Worm (Caenorhabditis elegans) whole organism, young adult: ENCODE results near the gene C45G9.14.

ENCODE experiments used
- B0336.3 ChIP-seq: fragments of 200-800 bp; sonication (Bioruptor generic); IDR thresholded peaks from 2 replicates; pipeline ENCODE4 v1.3.6; 2022; ENCODE audit warnings: missing genetic modification characterization, missing compliant biosample characterization
- C17E4.6 ChIP-seq: fragments of 200-800 bp; sonication (Bioruptor generic); IDR thresholded peaks from 2 replicates; pipeline ENCODE4 v1.3.6; 2022; ENCODE audit warnings: missing genetic modification reagents, missing genetic modification characterization, missing compliant biosample characterization
- F10E7.11 ChIP-seq: sonication (generic microtip); optimal IDR thresholded peaks from 2 replicates; lab custom pipeline; 2017; ENCODE audit warnings: mild to moderate bottlenecking, missing genetic modification characterization, moderate library complexity, missing compliant biosample characterization
- F33H1.4 ChIP-seq: fragments of 200-800 bp; sonication (Bioruptor generic); IDR thresholded peaks from 2 replicates; pipeline ENCODE4 v1.3.6; 2022; ENCODE audit warnings: missing genetic modification reagents, missing genetic modification characterization, missing compliant biosample characterization
- F39B2.1 ChIP-seq: fragments of 200-800 bp; sonication (Bioruptor generic); IDR thresholded peaks from 2 replicates; pipeline ENCODE4 v1.3.6; 2022; ENCODE audit warnings: missing genetic modification reagents, missing genetic modification characterization, missing compliant biosample characterization
- F49E8.2 ChIP-seq: sonication (generic microtip); optimal IDR thresholded peaks from 3 replicates; lab custom pipeline; 2017; ENCODE audit warnings: missing genetic modification characterization, mild to moderate bottlenecking, missing compliant biosample characterization, antibody characterized with exemption, moderate library complexity; ENCODE audit not compliant: insufficient read depth
- F57C9.4 ChIP-seq: sonication (generic microtip); optimal IDR thresholded peaks from 2 replicates; lab custom pipeline; 2017; ENCODE audit warnings: mild to moderate bottlenecking, missing genetic modification characterization, missing compliant biosample characterization
- K12H6.12 ChIP-seq: fragments of 200-800 bp; sonication (Bioruptor generic); optimal IDR thresholded peaks from 2 replicates; lab custom pipeline; 2018; ENCODE audit warnings: mild to moderate bottlenecking, missing genetic modification characterization, missing compliant biosample characterization
- ZK185.1 ChIP-seq: sonication (generic microtip); optimal IDR thresholded peaks from 2 replicates; lab custom pipeline; 2016; ENCODE audit warnings: mild to moderate bottlenecking, missing genetic modification characterization, missing compliant biosample characterization; ENCODE audit not compliant: poor library complexity, severe bottlenecking
- ama-1 ChIP-seq, 3 experiments: fragments of 150-350 bp in 1 of 3; sonication (generic microtip) in 2 of 3; optimal IDR thresholded peaks; 2 replicates each; lab custom pipeline; 2014 to 2018; ENCODE audit warnings: missing biosample characterization in 2 of 3, missing genetic modification characterization in 2 of 3, missing genetic modification reagents in 2 of 3
- aptf-3 ChIP-seq: fragments of 200-800 bp; sonication (Bioruptor generic); IDR thresholded peaks from 2 replicates; pipeline ENCODE4 v1.3.6; 2022; ENCODE audit warnings: missing genetic modification characterization, missing compliant biosample characterization
- ccch-3 ChIP-seq: fragments of 200-800 bp; sonication (Bioruptor generic); optimal IDR thresholded peaks from 2 replicates; lab custom pipeline; 2018; ENCODE audit warnings: mild to moderate bottlenecking, missing genetic modification characterization, missing compliant biosample characterization
- ceh-100 ChIP-seq: fragments of 200-800 bp; sonication (Bioruptor generic); IDR thresholded peaks from 2 replicates; pipeline ENCODE4 v1.3.6; 2022; ENCODE audit warnings: missing genetic modification reagents, missing genetic modification characterization, missing compliant biosample characterization
- ceh-27 ChIP-seq: fragments of 200-800 bp; sonication (Bioruptor generic); optimal IDR thresholded peaks from 2 replicates; lab custom pipeline; 2018; ENCODE audit warnings: mild to moderate bottlenecking, missing genetic modification characterization, moderate library complexity, missing compliant biosample characterization
- ceh-58 ChIP-seq: fragments of 200-800 bp; sonication (Bioruptor generic); IDR thresholded peaks from 2 replicates; pipeline ENCODE4 v1.3.6; 2022; ENCODE audit warnings: missing genetic modification characterization, missing compliant biosample characterization
- dpl-1 ChIP-seq: fragments of 150-350 bp; optimal IDR thresholded peaks from 2 replicates; lab custom pipeline; 2014; ENCODE audit warnings: missing biosample characterization, missing genetic modification reagents, missing genetic modification characterization
- efl-1 ChIP-seq: fragments of 150-350 bp; optimal IDR thresholded peaks from 2 replicates; lab custom pipeline; 2014; ENCODE audit warnings: missing biosample characterization, missing genetic modification reagents, missing genetic modification characterization
- egl-18 ChIP-seq: fragments of 200-800 bp; sonication (Bioruptor generic); IDR thresholded peaks from 2 replicates; pipeline ENCODE4 v1.3.6; 2022; ENCODE audit warnings: missing genetic modification reagents, missing genetic modification characterization, missing compliant biosample characterization
- egrh-3 ChIP-seq: fragments of 200-800 bp; sonication (Bioruptor generic); IDR thresholded peaks from 2 replicates; pipeline ENCODE4 v1.3.6; 2022; ENCODE audit warnings: missing genetic modification reagents, missing genetic modification characterization, missing compliant biosample characterization
- ekl-4 ChIP-seq: fragments of 200-800 bp; sonication (Bioruptor generic); IDR thresholded peaks from 2 replicates; pipeline ENCODE4 v1.3.6; 2022; ENCODE audit warnings: missing genetic modification reagents, missing genetic modification characterization, missing compliant biosample characterization
- ets-4 ChIP-seq: fragments of 200-800 bp; sonication (Bioruptor generic); optimal IDR thresholded peaks from 2 replicates; lab custom pipeline; 2018; ENCODE audit warnings: mild to moderate bottlenecking, missing genetic modification characterization, missing compliant biosample characterization
- fkh-3 ChIP-seq: sonication (generic microtip); optimal IDR thresholded peaks from 2 replicates; lab custom pipeline; 2016; ENCODE audit warnings: mild to moderate bottlenecking, missing genetic modification characterization, missing compliant biosample characterization
- hlh-12 ChIP-seq: sonication (generic microtip); optimal IDR thresholded peaks from 2 replicates; lab custom pipeline; 2016; ENCODE audit warnings: missing genetic modification characterization, missing compliant biosample characterization
- hmg-1.2 ChIP-seq: fragments of 200-800 bp; sonication (Bioruptor generic); IDR thresholded peaks from 2 replicates; pipeline ENCODE4 v1.3.6; 2022; ENCODE audit warnings: missing genetic modification reagents, missing genetic modification characterization, missing compliant biosample characterization
- hmg-20 ChIP-seq: fragments of 200-800 bp; sonication (Bioruptor generic); IDR thresholded peaks from 2 replicates; pipeline ENCODE4 v1.3.6; 2022; ENCODE audit warnings: missing genetic modification reagents, missing genetic modification characterization, missing compliant biosample characterization
- lin-26 ChIP-seq: fragments of 200-800 bp; sonication (Bioruptor generic); IDR thresholded peaks from 2 replicates; pipeline ENCODE4 v1.3.6; 2022; ENCODE audit warnings: missing genetic modification reagents, missing genetic modification characterization, missing compliant biosample characterization
- lin-40 ChIP-seq: sonication (generic microtip); optimal IDR thresholded peaks from 2 replicates; lab custom pipeline; 2016; ENCODE audit warnings: missing genetic modification characterization, mild to moderate bottlenecking, missing compliant biosample characterization, missing genotype, missing genetic modification reagents
- lir-1 ChIP-seq: fragments of 200-800 bp; sonication (Bioruptor generic); conservative IDR thresholded peaks from 2 replicates; pipeline ENCODE4 v1.3.6; 2022; ENCODE audit warnings: missing genetic modification reagents, missing genetic modification characterization, missing compliant biosample characterization
- madf-10 ChIP-seq: sonication (generic microtip); optimal IDR thresholded peaks from 2 replicates; lab custom pipeline; 2016; ENCODE audit warnings: mild to moderate bottlenecking, missing genetic modification characterization, missing compliant biosample characterization
- madf-3 ChIP-seq: fragments of 200-800 bp; sonication (Bioruptor generic); IDR thresholded peaks from 2 replicates; pipeline ENCODE4 v1.3.6; 2022; ENCODE audit warnings: missing genetic modification reagents, missing genetic modification characterization, missing compliant biosample characterization
- nfya-2 ChIP-seq: fragments of 200-800 bp; sonication (Bioruptor generic); IDR thresholded peaks from 2 replicates; pipeline ENCODE4 v1.3.6; 2022; ENCODE audit warnings: missing genetic modification reagents, missing genetic modification characterization, missing compliant biosample characterization
- nfyb-1 ChIP-seq: fragments of 200-800 bp; sonication (Bioruptor generic); IDR thresholded peaks from 2 replicates; pipeline ENCODE4 v1.3.6; 2022; ENCODE audit warnings: missing genetic modification reagents, missing genetic modification characterization, missing compliant biosample characterization
- nhr-120 ChIP-seq: fragments of 200-800 bp; sonication (Bioruptor generic); IDR thresholded peaks from 2 replicates; pipeline ENCODE4 v1.3.6; 2022; ENCODE audit warnings: missing genetic modification characterization, missing compliant biosample characterization
- nhr-179 ChIP-seq: sonication (generic microtip); optimal IDR thresholded peaks from 2 replicates; lab custom pipeline; 2016; ENCODE audit warnings: mild to moderate bottlenecking, missing genetic modification characterization, missing compliant biosample characterization
- nhr-90 ChIP-seq: sonication (generic microtip); optimal IDR thresholded peaks from 2 replicates; lab custom pipeline; 2016; ENCODE audit warnings: missing genotype, mild to moderate bottlenecking, missing genetic modification characterization, missing compliant biosample characterization
- pha-4 ChIP-seq: fragments of 150-350 bp; sonication (generic microtip); optimal IDR thresholded peaks from 2 replicates; lab custom pipeline; 2014; ENCODE audit warnings: missing biosample characterization, missing genetic modification reagents, missing genetic modification characterization
- rcor-1 ChIP-seq: fragments of 200-800 bp; sonication (Bioruptor generic); IDR thresholded peaks from 2 replicates; pipeline ENCODE4 v1.3.6; 2022; ENCODE audit warnings: missing genetic modification reagents, missing genetic modification characterization, missing compliant biosample characterization
- rec-8 ChIP-seq, 2 experiments: sonication (generic microtip); optimal IDR thresholded peaks; 2 replicates each; lab custom pipeline; 2016; ENCODE audit warnings: mild to moderate bottlenecking in 2 of 2, missing genetic modification characterization in 2 of 2, missing genetic modification reagents in 2 of 2, missing genotype in 2 of 2, missing biosample characterization in 1 of 2, missing compliant biosample characterization in 1 of 2, moderate library complexity in 1 of 2
- snpc-1.3 ChIP-seq: sonication (generic microtip); optimal IDR thresholded peaks from 2 replicates; lab custom pipeline; 2017; ENCODE audit warnings: missing genetic modification characterization, mild to moderate bottlenecking, missing compliant biosample characterization, antibody characterized with exemption, moderate library complexity, missing genotype, missing genetic modification reagents; ENCODE audit not compliant: insufficient read depth
- snpc-3.4 ChIP-seq: sonication (generic microtip); optimal IDR thresholded peaks from 2 replicates; lab custom pipeline; 2017; ENCODE audit warnings: missing genetic modification characterization, mild to moderate bottlenecking, missing compliant biosample characterization, antibody characterized with exemption, moderate library complexity, missing genotype, missing genetic modification reagents
- snpc-4 ChIP-seq, 5 experiments: fragments of 150-350 bp in 1 of 5; sonication (generic microtip) in 4 of 5; optimal IDR thresholded peaks; 2 replicates each; lab custom pipeline; 2014 to 2018; ENCODE audit warnings: missing genetic modification characterization in 5 of 5, missing biosample characterization in 3 of 5, antibody characterized with exemption in 2 of 5, mild to moderate bottlenecking in 2 of 5, missing compliant biosample characterization in 2 of 5, missing genotype in 2 of 5, moderate library complexity in 2 of 5, missing genetic modification reagents in 1 of 5
- tlf-1 ChIP-seq: fragments of 200-800 bp; sonication (Bioruptor generic); optimal IDR thresholded peaks from 2 replicates; lab custom pipeline; 2018; ENCODE audit warnings: mild to moderate bottlenecking, missing genetic modification characterization, missing compliant biosample characterization
- unc-130 ChIP-seq: sonication (generic microtip); optimal IDR thresholded peaks from 2 replicates; lab custom pipeline; 2016; ENCODE audit warnings: missing genetic modification reagents, missing genetic modification characterization, missing compliant biosample characterization
- unc-62 ChIP-seq: fragments of 150-350 bp; optimal IDR thresholded peaks from 2 replicates; lab custom pipeline; 2014; ENCODE audit warnings: missing biosample characterization, missing genetic modification reagents, missing genetic modification characterization
- zfh-2 ChIP-seq: fragments of 200-800 bp; sonication (Bioruptor generic); conservative IDR thresholded peaks from 2 replicates; pipeline ENCODE4 v1.3.6; 2022; ENCODE audit warnings: missing genetic modification reagents, missing genetic modification characterization, missing compliant biosample characterization
- ztf-18 ChIP-seq: sonication (generic microtip); optimal IDR thresholded peaks from 2 replicates; lab custom pipeline; 2016; ENCODE audit warnings: missing genotype, mild to moderate bottlenecking, missing genetic modification characterization, missing compliant biosample characterization
- ztf-3 ChIP-seq: fragments of 200-800 bp; sonication (Bioruptor generic); optimal IDR thresholded peaks from 2 replicates; lab custom pipeline; 2018; ENCODE audit warnings: mild to moderate bottlenecking, missing genetic modification characterization, missing compliant biosample characterization

The C45G9.14 gene

DNA sequence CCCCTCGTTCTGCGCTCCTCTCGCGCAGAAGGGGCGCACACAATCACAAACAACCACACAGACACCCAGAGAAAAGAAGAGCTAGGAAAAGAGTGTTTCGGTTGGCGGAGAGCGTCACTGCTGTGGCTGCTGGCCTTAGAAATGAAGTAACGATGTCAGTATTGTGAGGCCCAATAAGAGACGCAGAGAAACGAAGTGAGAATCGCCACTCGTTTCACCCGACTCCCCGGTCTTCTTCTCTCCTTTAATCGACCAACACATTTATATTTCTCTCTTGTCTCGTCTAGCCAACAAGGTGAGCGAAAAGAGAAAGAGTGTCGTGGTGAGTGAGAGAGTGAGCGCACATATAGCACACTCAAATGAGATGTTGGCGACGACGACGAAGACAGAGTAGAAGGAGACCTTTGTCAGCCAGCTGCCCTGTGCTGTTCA is 30.9 kb upstream of the C45G9.14 start (continued):
- peak; percentile 78 for TF ChIP-seq ceh-27
- TF ChIP-seq efl-1 (GFP tag; lab: Kevin White, UChicago), result no peak
- peak; percentile 88 for TF ChIP-seq hmg-1.2 (GFP tag; lab: Robert Waterston, UW)
- no peak for TF ChIP-seq ceh-58
- peak; percentile 92 for TF ChIP-seq K12H6.12
- TF ChIP-seq snpc-4 (GFP tag; optimal IDR thresholded peaks at IDR 0.05; lab: Kevin White, UChicago), result no peak
- peak; percentile 14 to 63 (median 37) for TF ChIP-seq snpc-4 (tag; optimal IDR thresholded peaks at IDR 0.05; lab: Kevin White, UChicago)
- TF ChIP-seq dpl-1 (GFP tag; lab: Kevin White, UChicago), result no peak
- TF ChIP-seq fkh-3 (tag; lab: Kevin White, UChicago), result no peak
- TF ChIP-seq unc-62 (GFP tag; lab: Kevin White, UChicago), result no peak
- peak; percentile 84 for TF ChIP-seq ztf-18 (tag; lab: Kevin White, UChicago)
- peak; percentile 96 for TF ChIP-seq zfh-2 (GFP tag; lab: Robert Waterston, UW)
- 0 out of 2 replicates have a peak, but pooled peaks have one; percentile 12 for TF ChIP-seq F33H1.4 (GFP tag; lab: Robert Waterston, UW)
- TF ChIP-seq rcor-1 (GFP tag; lab: Robert Waterston, UW), result peak; percentile 46; the same call in 1 of the 2 replicates
- TF ChIP-seq F57C9.4 (tag; lab: Kevin White, UChicago), result no peak
- no peak for TF ChIP-seq ama-1 (optimal IDR thresholded peaks at IDR 0.05; lab: Kevin White, UChicago)
- no peak for TF ChIP-seq ama-1 (GFP tag; optimal IDR thresholded peaks at IDR 0.05; lab: Kevin White, UChicago)
- peak; percentile 77; the same call in 1 of the 2 replicates for TF ChIP-seq ekl-4 (GFP tag; lab: Robert Waterston, UW)
- TF ChIP-seq B0336.3, result peak; percentile 78
- no peak for TF ChIP-seq hmg-20 (GFP tag; lab: Robert Waterston, UW)
- no peak for TF ChIP-seq rec-8 (tag; optimal IDR thresholded peaks at IDR 0.05; lab: Kevin White, UChicago)
- TF ChIP-seq C17E4.6 (GFP tag; lab: Robert Waterston, UW), result peak; percentile 66; the same call in 1 of the 2 replicates
- TF ChIP-seq pha-4 (tag; lab: Kevin White, UChicago), result no peak
- no peak for TF ChIP-seq hlh-12
- no peak for TF ChIP-seq aptf-3
- TF ChIP-seq ceh-100 (GFP tag; lab: Robert Waterston, UW), result 0 out of 2 replicates have a peak, but pooled peaks have one; percentile 8
- TF ChIP-seq ets-4 (GFP tag; lab: Kevin White, UChicago), result no peak
- TF ChIP-seq unc-130, result no peak
- no peak for TF ChIP-seq lin-26
- TF ChIP-seq lin-40 (tag; lab: Kevin White, UChicago), result peak; percentile 86
- TF ChIP-seq nhr-179 (tag; lab: Kevin White, UChicago), result no peak
- no peak for TF ChIP-seq F39B2.1 (GFP tag; lab: Robert Waterston, UW)
- TF ChIP-seq F49E8.2, result no peak
- no peak for TF ChIP-seq ccch-3 (GFP tag; lab: Kevin White, UChicago)
- no peak for TF ChIP-seq madf-3 (GFP tag; lab: Robert Waterston, UW)
- TF ChIP-seq nhr-120 (GFP tag; lab: Robert Waterston, UW), result no peak
- TF ChIP-seq tlf-1 (GFP tag; lab: Kevin White, UChicago), result no peak
- TF ChIP-seq snpc-1.3 (tag; lab: Kevin White, UChicago), result no peak
- no peak for TF ChIP-seq snpc-3.4 (tag; lab: Kevin White, UChicago)
- TF ChIP-seq madf-10 (tag; lab: Kevin White, UChicago), result peak; percentile 73
- peak; percentile 86 for TF ChIP-seq ZK185.1 (tag; lab: Kevin White, UChicago)
- TF ChIP-seq ztf-3 (GFP tag; lab: Kevin White, UChicago), result no peak
- TF ChIP-seq nhr-90 (tag; lab: Kevin White, UChicago), result peak; percentile 19
- peak; percentile 72 for TF ChIP-seq lir-1 (GFP tag; lab: Robert Waterston, UW)
- peak; percentile 48 for TF ChIP-seq egrh-3 (GFP tag; lab: Robert Waterston, UW)
- TF ChIP-seq egl-18 (GFP tag; lab: Robert Waterston, UW), result no peak
- TF ChIP-seq nfyb-1, result peak; percentile 77; the same call in 1 of the 2 replicates
- no peak for TF ChIP-seq F10E7.11 (tag; lab: Kevin White, UChicago)
- no peak for TF ChIP-seq nfya-2 (GFP tag; lab: Robert Waterston, UW)
